Worm (Caenorhabditis elegans): ENCODE results near the gene srp-1.

Gene srp-1

DNA sequence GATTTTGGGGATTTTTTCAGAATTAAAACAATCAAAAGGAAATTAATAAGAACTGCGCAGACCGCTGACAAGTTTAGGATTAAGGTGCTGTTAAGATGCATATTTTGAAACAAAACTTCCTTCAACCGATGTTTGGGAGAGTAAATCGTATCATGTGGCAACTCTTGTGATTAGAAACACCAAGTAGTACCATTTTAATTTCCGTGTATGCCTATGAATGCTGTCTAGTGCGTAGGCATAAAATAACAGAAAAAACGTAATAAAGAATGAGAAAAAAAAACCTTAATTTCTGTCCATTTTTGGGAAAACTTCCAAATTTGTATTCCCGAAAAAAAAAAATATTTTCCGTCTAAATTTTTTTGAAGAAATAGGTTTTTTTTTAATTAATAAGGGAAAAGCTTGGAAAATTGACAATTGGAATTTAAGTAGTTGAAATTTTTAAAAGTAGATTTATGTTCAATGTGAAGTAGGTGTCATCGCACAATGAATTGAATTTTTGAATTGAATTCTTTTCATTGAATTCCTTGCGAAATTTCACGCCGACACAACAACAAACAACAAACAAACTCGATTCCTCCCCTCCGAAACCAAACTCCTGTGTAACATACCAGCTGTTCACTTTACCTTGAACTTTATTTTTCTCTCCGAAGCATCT, at the start of gene srp-1, which contains the start of gene str-262:
Gene srp-1 (plus strand): TSS at position 605 of the 655 bp plus-strand sequence.
Gene str-262 (minus strand): TSS at position 101 of the 655 bp plus-strand sequence.
- TF ChIP-seq ztf-29 (GFP tag; IDR thresholded peaks at IDR 0.05): no peak
- no peak for TF ChIP-seq med-1 (GFP tag; optimal IDR thresholded peaks at IDR 0.05; ENCODE audit: insufficient read depth)
- no peak for TF ChIP-seq cog-1 (tag; optimal IDR thresholded peaks at IDR 0.05)
- TF ChIP-seq ztf-23 (GFP tag; IDR thresholded peaks at IDR 0.05): no peak
- TF ChIP-seq flt-1 (GFP tag; IDR thresholded peaks at IDR 0.05): no peak
- TF ChIP-seq T22C8.4 (GFP tag; IDR thresholded peaks at IDR 0.05): no peak

ce11 chrV:706449-706848, 46.6 kb upstream of the srp-1 start:
- peak; percentile 66; the same call in 1 of the 2 replicates for TF ChIP-seq flt-1 (GFP tag; IDR thresholded peaks at IDR 0.05)
- peak; percentile 68; the same call in 1 of the 2 replicates for TF ChIP-seq ztf-23 (GFP tag; IDR thresholded peaks at IDR 0.05)
- peak; percentile 69 for TF ChIP-seq ref-1 (GFP tag; conservative IDR thresholded peaks at IDR 0.05)

- TF ChIP-seq tab-1 (GFP tag; IDR thresholded peaks at IDR 0.05) (no peak), klf-2 (GFP tag; conservative IDR thresholded peaks at IDR 0.05) (no peak), flt-1 (GFP tag; IDR thresholded peaks at IDR 0.05) (no peak), cog-1 (tag; optimal IDR thresholded peaks at IDR 0.05) (no peak), T22C8.4 (GFP tag; IDR thresholded peaks at IDR 0.05) (no peak), med-1 (GFP tag; optimal IDR thresholded peaks at IDR 0.05; ENCODE audit: insufficient read depth) (no peak), ztf-23 (GFP tag; IDR thresholded peaks at IDR 0.05) (no peak), ref-1 (GFP tag; conservative IDR thresholded peaks at IDR 0.05) (no peak), ztf-29 (GFP tag; IDR thresholded peaks at IDR 0.05) (no peak)
Measured at ce11 chrV:706918-707317, 46.2 kb upstream of the srp-1 start, which contains the start of gene srbc-38. srbc-38 (plus strand) TSS chrV:707218.

- TF ChIP-seq ztf-23 (GFP tag; IDR thresholded peaks at IDR 0.05): no peak
- no peak for TF ChIP-seq flt-1 (GFP tag; IDR thresholded peaks at IDR 0.05)
- no peak for TF ChIP-seq klf-2 (GFP tag; conservative IDR thresholded peaks at IDR 0.05)
- no peak for TF ChIP-seq T22C8.4 (GFP tag; IDR thresholded peaks at IDR 0.05)
- TF ChIP-seq cog-1 (tag; optimal IDR thresholded peaks at IDR 0.05): no peak
Measured at ce11 chrV:708808-709207, 44.3 kb upstream of the srp-1 start, which contains the start of gene srbc-39. srbc-39 (plus strand) TSS chrV:709108.

DNA sequence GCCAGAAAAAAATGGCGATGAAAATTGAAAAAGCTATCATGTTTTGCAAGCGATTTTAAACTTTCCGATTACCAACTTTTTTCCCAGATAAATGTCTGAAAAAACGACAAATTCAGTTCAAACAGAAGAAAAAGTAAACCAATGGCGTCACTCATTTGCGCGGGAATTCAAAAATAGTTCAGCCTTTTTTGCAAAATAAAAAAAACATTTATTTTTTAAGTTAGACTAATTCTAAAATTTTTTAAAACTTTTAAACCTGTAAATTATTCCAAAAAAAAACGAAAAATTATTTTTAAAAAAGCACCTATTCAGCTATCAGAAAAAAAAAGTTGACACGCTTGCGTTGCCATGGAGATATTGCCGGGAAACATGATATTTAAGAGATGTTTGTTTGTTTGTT, 40.2 kb upstream of the srp-1 start, which contains the start of gene cyp-33C11:
Gene cyp-33C11 (minus strand): TSS at position 101 of the 400 bp plus-strand sequence.
- TF ChIP-seq T22C8.4 (GFP tag; IDR thresholded peaks at IDR 0.05) (no peak), klf-2 (GFP tag; conservative IDR thresholded peaks at IDR 0.05) (no peak), tab-1 (GFP tag; IDR thresholded peaks at IDR 0.05) (no peak), flt-1 (GFP tag; IDR thresholded peaks at IDR 0.05) (no peak), med-1 (GFP tag; optimal IDR thresholded peaks at IDR 0.05; ENCODE audit: insufficient read depth) (no peak)

ce11 chrV:719731-720130, 33.4 kb upstream of the srp-1 start, which contains the start of gene srbc-40:
srbc-40 (minus strand) TSS chrV:719831.
- TF ChIP-seq ref-1 (GFP tag; conservative IDR thresholded peaks at IDR 0.05): no peak
- TF ChIP-seq cog-1 (tag; optimal IDR thresholded peaks at IDR 0.05): no peak
- TF ChIP-seq T22C8.4 (GFP tag; IDR thresholded peaks at IDR 0.05): no peak
- no peak for TF ChIP-seq tab-1 (GFP tag; IDR thresholded peaks at IDR 0.05)
- no peak for TF ChIP-seq med-1 (GFP tag; optimal IDR thresholded peaks at IDR 0.05; ENCODE audit: insufficient read depth)
- no peak for TF ChIP-seq klf-2 (GFP tag; conservative IDR thresholded peaks at IDR 0.05)
- TF ChIP-seq ztf-29 (GFP tag; IDR thresholded peaks at IDR 0.05): no peak
- TF ChIP-seq flt-1 (GFP tag; IDR thresholded peaks at IDR 0.05): no peak
- TF ChIP-seq ztf-23 (GFP tag; IDR thresholded peaks at IDR 0.05): no peak

DNA sequence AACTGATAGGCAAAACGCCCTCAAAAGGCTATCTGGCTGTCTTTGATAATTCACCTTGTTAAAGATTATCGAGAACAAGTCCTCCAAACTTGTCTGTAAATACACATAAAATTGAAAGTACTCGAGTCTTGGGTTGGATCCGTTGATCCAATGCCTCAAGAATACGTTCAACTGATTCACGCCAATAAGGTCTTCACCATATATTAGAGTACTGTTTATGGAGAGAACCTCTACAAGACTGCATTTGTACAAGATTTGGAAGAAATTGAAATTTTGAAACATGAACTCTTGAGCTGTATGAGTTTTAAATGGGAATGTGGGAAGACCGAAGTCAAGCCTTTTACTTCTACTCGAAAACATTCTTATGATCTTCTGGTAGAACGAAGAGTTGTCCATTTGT, 30.2 kb upstream of the srp-1 start:
- no peak for TF ChIP-seq klf-2 (GFP tag; conservative IDR thresholded peaks at IDR 0.05)
- no peak for TF ChIP-seq cog-1 (tag; optimal IDR thresholded peaks at IDR 0.05)
- TF ChIP-seq ztf-29 (GFP tag; IDR thresholded peaks at IDR 0.05): no peak
- no peak for TF ChIP-seq flt-1 (GFP tag; IDR thresholded peaks at IDR 0.05)
- TF ChIP-seq ref-1 (GFP tag; conservative IDR thresholded peaks at IDR 0.05): no peak
- TF ChIP-seq ztf-23 (GFP tag; IDR thresholded peaks at IDR 0.05): no peak
- TF ChIP-seq med-1 (GFP tag; optimal IDR thresholded peaks at IDR 0.05; ENCODE audit: insufficient read depth): no peak
- no peak for TF ChIP-seq T22C8.4 (GFP tag; IDR thresholded peaks at IDR 0.05)

DNA sequence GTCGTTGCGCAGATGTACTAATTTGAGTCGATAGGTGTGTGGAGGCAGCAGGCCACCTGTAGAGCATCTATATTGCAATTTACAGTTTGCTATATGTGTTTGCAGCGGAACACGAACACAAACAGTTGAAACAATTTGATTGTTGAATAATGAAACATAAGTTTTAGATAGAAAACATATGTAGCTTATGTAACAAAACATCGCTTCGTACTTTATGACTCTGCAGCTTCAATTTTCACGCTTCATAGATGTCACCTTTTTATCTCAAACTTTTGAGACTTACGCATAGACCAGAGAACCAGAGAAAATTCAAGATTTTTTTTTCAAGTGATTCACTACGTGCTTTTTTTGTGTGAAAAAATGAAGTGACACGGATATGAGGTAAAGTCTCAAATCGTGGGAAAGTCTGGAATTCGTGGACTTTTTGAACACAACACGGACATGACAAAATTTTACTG, 29.2 kb upstream of the srp-1 start, which contains the start of gene fbxb-72:
Gene fbxb-72 (minus strand): TSS at position 58 of the 458 bp plus-strand sequence.
- TF ChIP-seq ztf-23 (GFP tag; IDR thresholded peaks at IDR 0.05) (no peak), flt-1 (GFP tag; IDR thresholded peaks at IDR 0.05) (peak; percentile 51; the same call in 1 of the 2 replicates)

ce11 chrV:724470-724890, 28.6 kb upstream of the srp-1 start:
- TF ChIP-seq ztf-29 (GFP tag; IDR thresholded peaks at IDR 0.05) (no peak), ref-1 (GFP tag; conservative IDR thresholded peaks at IDR 0.05) (no peak), cog-1 (tag; optimal IDR thresholded peaks at IDR 0.05) (no peak), ztf-23 (GFP tag; IDR thresholded peaks at IDR 0.05) (no peak), tab-1 (GFP tag; IDR thresholded peaks at IDR 0.05) (no peak), flt-1 (GFP tag; IDR thresholded peaks at IDR 0.05) (no peak), T22C8.4 (GFP tag; IDR thresholded peaks at IDR 0.05) (no peak), med-1 (GFP tag; optimal IDR thresholded peaks at IDR 0.05; ENCODE audit: insufficient read depth) (no peak), klf-2 (GFP tag; conservative IDR thresholded peaks at IDR 0.05) (no peak)
